Worm (Caenorhabditis elegans) whole organism, L4/young adult: ENCODE results near the gene tut-2.

ENCODE experiments used
- W03F9.2 ChIP-seq: fragments of 150-350 bp; optimal IDR thresholded peaks from 2 replicates; lab custom pipeline; 2014; ENCODE audit warnings: missing biosample characterization, missing genetic modification characterization
- dao-5 ChIP-seq: sonication (generic microtip); optimal IDR thresholded peaks from 2 replicates; lab custom pipeline; 2016; ENCODE audit warnings: missing genotype, missing genetic modification characterization, moderate library complexity, missing compliant biosample characterization
- him-1 ChIP-seq: sonication (generic microtip); optimal IDR thresholded peaks from 2 replicates; lab custom pipeline; 2016; ENCODE audit warnings: missing genotype, missing genetic modification reagents, missing genetic modification characterization, missing compliant biosample characterization

The tut-2 gene

DNA sequence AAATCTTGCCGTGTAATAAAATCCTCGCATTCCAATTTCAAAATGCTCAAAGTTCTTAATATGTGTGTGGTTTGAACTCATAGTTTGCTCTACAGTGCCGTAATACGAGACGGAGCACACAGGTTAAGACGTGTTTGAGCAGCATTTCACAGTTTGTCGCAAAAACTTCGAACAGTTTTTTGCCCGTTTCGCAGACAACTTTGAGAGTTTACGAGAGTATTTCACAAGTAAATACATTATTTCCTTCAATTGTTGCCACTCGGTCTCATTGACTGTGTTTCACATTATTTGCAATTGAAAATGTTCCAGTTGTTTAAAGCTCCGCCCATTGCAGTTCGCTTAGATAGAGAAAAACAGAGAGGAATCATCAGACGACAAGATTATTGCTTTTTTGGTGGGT, 29.6 kb downstream of the tut-2 start, which contains the start of gene F29F11.20:
F29F11.20 (plus strand) TSS at position 301 of the 400 bp plus-strand sequence.
- no peak for TF ChIP-seq W03F9.2
- TF ChIP-seq dao-5 (tag; lab: Kevin White, UChicago): no peak
- no peak for TF ChIP-seq him-1 (tag; lab: Kevin White, UChicago)

DNA sequence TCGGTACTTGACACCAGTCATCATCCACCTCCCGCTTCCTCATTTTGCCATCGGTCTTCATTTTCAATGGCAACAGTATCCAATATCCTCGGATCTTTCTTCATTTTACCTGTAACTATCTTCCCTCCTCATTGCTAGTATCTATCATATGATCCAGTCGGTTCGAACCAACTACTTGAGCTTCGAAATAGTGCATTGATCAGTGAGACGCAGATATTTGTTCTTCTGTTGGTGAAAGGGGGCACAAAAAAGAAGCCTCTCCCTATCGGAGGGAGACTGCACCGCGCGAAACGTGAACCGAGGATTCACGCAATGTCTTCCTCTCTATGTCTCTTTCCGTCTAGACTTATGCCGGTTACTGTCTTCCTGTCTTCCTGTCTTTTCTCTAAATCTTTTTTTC, 33.3 kb downstream of the tut-2 start:
- no peak for TF ChIP-seq him-1 (tag; lab: Kevin White, UChicago)
- no peak for TF ChIP-seq W03F9.2
- no peak for TF ChIP-seq dao-5 (tag; lab: Kevin White, UChicago)

DNA sequence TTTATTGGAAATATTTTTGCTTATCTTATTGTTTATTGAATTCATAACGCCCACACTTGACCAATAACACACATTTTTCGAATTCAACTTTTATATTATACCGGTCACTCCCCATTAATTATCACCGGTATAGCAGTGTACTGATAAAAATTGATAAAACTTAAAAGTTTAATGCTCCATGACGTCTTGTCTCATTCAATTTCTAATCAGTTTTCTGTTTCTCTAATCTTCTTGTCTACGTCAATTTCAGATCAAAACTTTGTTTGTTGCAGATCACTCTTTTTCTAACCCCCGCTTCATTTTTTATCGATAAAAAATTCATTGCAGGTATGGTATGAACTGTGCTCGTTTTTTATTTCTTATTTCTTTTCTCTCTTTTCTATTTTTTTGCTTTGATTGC, 35.7 kb downstream of the tut-2 start:
- TF ChIP-seq dao-5 (tag; lab: Kevin White, UChicago): no peak
- TF ChIP-seq W03F9.2: peak; percentile 18

DNA sequence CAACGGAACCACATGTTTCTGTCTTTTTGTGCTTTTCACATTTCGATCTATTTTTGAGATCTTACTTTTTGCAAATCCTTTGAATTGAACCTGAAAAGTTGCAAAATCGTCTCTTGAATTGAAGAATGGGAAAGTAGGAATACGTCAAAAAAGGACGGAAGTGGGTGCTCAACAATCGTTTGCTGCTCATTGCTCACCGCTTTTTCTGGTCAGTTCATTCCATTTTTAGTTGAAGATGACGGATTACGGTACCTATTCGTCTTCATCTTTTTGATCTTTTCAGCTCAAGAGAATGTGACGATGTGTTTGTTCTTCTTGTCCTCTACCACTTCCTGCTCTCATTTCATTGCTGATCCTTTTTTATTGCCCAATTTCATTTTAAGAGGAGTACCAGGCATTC, 37.1 kb downstream of the tut-2 start, which contains the start of gene C05A2.4:
C05A2.4 (plus strand) TSS at position 301 of the 400 bp plus-strand sequence.
- TF ChIP-seq dao-5 (tag; lab: Kevin White, UChicago) (no peak), W03F9.2 (no peak), him-1 (tag; lab: Kevin White, UChicago) (no peak)

- TF ChIP-seq dao-5 (tag; lab: Kevin White, UChicago) (no peak), him-1 (tag; lab: Kevin White, UChicago) (no peak), W03F9.2 (no peak)
These were observed 41.1 kb downstream of the tut-2 start for ce11 chrV:10699122-10699521.

- TF ChIP-seq W03F9.2: no peak
- TF ChIP-seq him-1 (tag; lab: Kevin White, UChicago): no peak
- no peak for TF ChIP-seq dao-5 (tag; lab: Kevin White, UChicago)
These were observed 44.2 kb downstream of the tut-2 start, which contains the start of gene pph-1 for ce11 chrV:10702249-10702648. Gene pph-1 (plus strand): TSS chrV:10702549.

DNA sequence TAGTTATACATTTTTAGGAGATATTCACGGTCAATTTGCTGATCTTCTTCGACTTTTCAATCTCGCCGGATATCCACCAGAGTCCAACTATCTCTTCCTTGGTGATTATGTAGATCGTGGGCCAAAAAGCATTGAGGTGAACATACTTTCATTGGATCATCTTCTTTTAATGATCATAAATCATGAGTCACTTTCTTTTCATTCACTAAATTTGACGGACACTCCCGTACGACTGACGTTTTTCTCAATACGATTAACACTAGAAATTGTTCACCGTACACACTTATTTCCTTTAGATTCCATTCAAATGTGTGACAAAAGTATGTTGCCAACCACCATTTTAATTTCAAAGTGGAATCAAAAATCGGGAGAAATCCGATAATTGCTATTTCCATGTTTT, 44.9 kb downstream of the tut-2 start:
- TF ChIP-seq him-1 (tag; lab: Kevin White, UChicago): no peak
- TF ChIP-seq W03F9.2: no peak
- no peak for TF ChIP-seq dao-5 (tag; lab: Kevin White, UChicago)

- TF ChIP-seq him-1 (tag; lab: Kevin White, UChicago) (no peak), W03F9.2 (no peak), dao-5 (tag; lab: Kevin White, UChicago) (no peak)
These were observed 50.3 kb downstream of the tut-2 start for ce11 chrV:10708346-10708745.
